Worm (Caenorhabditis elegans) whole organism, L1 larva: ENCODE measurements around the gene T25B9.11.

ENCODE experiments used
- C04F5.9 ChIP-seq: sonication (generic microtip); optimal IDR thresholded peaks from 2 replicates; lab custom pipeline; 2016; ENCODE audit warnings: missing genetic modification characterization, missing compliant biosample characterization
- C16A3.4 ChIP-seq: fragments of 150-350 bp; optimal IDR thresholded peaks from 2 replicates; lab custom pipeline; 2014; ENCODE audit warnings: missing biosample characterization, missing genetic modification characterization
- C34B4.2 ChIP-seq: sonication (generic microtip); optimal IDR thresholded peaks from 2 replicates; lab custom pipeline; 2017; ENCODE audit warnings: mild to moderate bottlenecking, missing genetic modification characterization, missing compliant biosample characterization
- aha-1 ChIP-seq: fragments of 150-350 bp; optimal IDR thresholded peaks from 2 replicates; lab custom pipeline; 2014; ENCODE audit warnings: missing biosample characterization, missing genetic modification characterization
- alr-1 ChIP-seq: fragments of 200-800 bp; sonication (Bioruptor generic); optimal IDR thresholded peaks from 2 replicates; lab custom pipeline; 2018; ENCODE audit warnings: borderline replicate concordance, mild to moderate bottlenecking, missing genetic modification characterization, missing compliant biosample characterization
- aly-2 ChIP-seq: fragments of 150-350 bp; optimal IDR thresholded peaks from 2 replicates; lab custom pipeline; 2014; ENCODE audit warnings: missing biosample characterization, missing genetic modification characterization
- ama-1 ChIP-seq: fragments of 150-350 bp; optimal IDR thresholded peaks from 2 replicates; lab custom pipeline; 2014
- ceh-90 ChIP-seq: sonication (generic microtip); optimal IDR thresholded peaks from 2 replicates; lab custom pipeline; 2016; ENCODE audit warnings: missing genetic modification characterization, missing compliant biosample characterization
- efl-1 ChIP-seq, 4 experiments: fragments of 150-350 bp; optimal IDR thresholded peaks in 3 of 4; peaks in 1 of 4; 1 replicate in 1 of 4; 2 replicates in 3 of 4; lab custom pipeline; 2014; ENCODE audit warnings: missing biosample characterization in 2 of 4, missing genetic modification characterization in 2 of 4, missing genetic modification reagents in 2 of 4
- egl-13 ChIP-seq: sonication (generic microtip); optimal IDR thresholded peaks from 2 replicates; lab custom pipeline; 2016; ENCODE audit warnings: missing genotype, missing genetic modification reagents, missing genetic modification characterization, missing compliant biosample characterization
- ets-5 ChIP-seq: fragments of 200-800 bp; sonication (Bioruptor generic); IDR thresholded peaks from 2 replicates; pipeline ENCODE4 v1.3.6; 2022; ENCODE audit warnings: missing genetic modification characterization, missing compliant biosample characterization
- fkh-10 ChIP-seq: sonication (generic microtip); optimal IDR thresholded peaks from 2 replicates; lab custom pipeline; 2017; ENCODE audit warnings: missing biosample characterization, missing genetic modification reagents, missing genetic modification characterization
- fos-1 ChIP-seq: fragments of 150-350 bp; optimal IDR thresholded peaks from 2 replicates; lab custom pipeline; 2014; ENCODE audit warnings: missing biosample characterization, missing genetic modification characterization
- grh-1 ChIP-seq: fragments of 200-800 bp; sonication (Bioruptor generic); IDR thresholded peaks from 2 replicates; pipeline ENCODE4 v1.3.6; 2022; ENCODE audit warnings: missing genetic modification reagents, missing genetic modification characterization, missing compliant biosample characterization
- hlh-17 ChIP-seq: fragments of 200-800 bp; sonication (Bioruptor generic); optimal IDR thresholded peaks from 2 replicates; lab custom pipeline; 2018; ENCODE audit warnings: missing genetic modification characterization, mild to moderate bottlenecking, missing compliant biosample characterization, moderate library complexity, borderline replicate concordance
- hlh-4 ChIP-seq: sonication (generic microtip); optimal IDR thresholded peaks from 2 replicates; lab custom pipeline; 2016; ENCODE audit warnings: mild to moderate bottlenecking, missing genetic modification characterization, missing compliant biosample characterization
- hpl-2 ChIP-seq: fragments of 150-350 bp; optimal IDR thresholded peaks from 2 replicates; lab custom pipeline; 2014; ENCODE audit warnings: missing biosample characterization, missing genetic modification reagents, missing genetic modification characterization
- lin-13 ChIP-seq: fragments of 150-350 bp; optimal IDR thresholded peaks from 2 replicates; lab custom pipeline; 2014; ENCODE audit warnings: missing biosample characterization, missing genetic modification reagents, missing genetic modification characterization
- lin-14 ChIP-seq: fragments of 200-800 bp; sonication (Bioruptor generic); optimal IDR thresholded peaks from 2 replicates; lab custom pipeline; 2018; ENCODE audit warnings: mild to moderate bottlenecking, missing genetic modification characterization, moderate library complexity, missing compliant biosample characterization
- lin-15B ChIP-seq: fragments of 150-350 bp; sonication (generic microtip); optimal IDR thresholded peaks from 3 replicates; lab custom pipeline; 2014; ENCODE audit warnings: missing biosample characterization, missing genetic modification characterization
- lin-35 ChIP-seq, 2 experiments: fragments of 150-350 bp; optimal IDR thresholded peaks; 2 replicates each; lab custom pipeline; 2014; ENCODE audit warnings: missing biosample characterization in 2 of 2, missing genetic modification characterization in 2 of 2, missing genetic modification reagents in 2 of 2
- lir-3 ChIP-seq: sonication (generic microtip); optimal IDR thresholded peaks from 2 replicates; lab custom pipeline; 2016; ENCODE audit warnings: mild to moderate bottlenecking, missing genetic modification characterization, moderate library complexity, missing compliant biosample characterization; ENCODE audit not compliant: poor library complexity
- mab-9 ChIP-seq: fragments of 200-800 bp; sonication (Bioruptor generic); IDR thresholded peaks from 2 replicates; pipeline ENCODE4 v1.3.6; 2022; ENCODE audit warnings: missing genetic modification reagents, missing genetic modification characterization, missing compliant biosample characterization
- nhr-11 ChIP-seq: fragments of 150-350 bp; optimal IDR thresholded peaks from 2 replicates; lab custom pipeline; 2014; ENCODE audit warnings: missing biosample characterization, missing genetic modification characterization
- nhr-12 ChIP-seq: sonication (generic microtip); optimal IDR thresholded peaks from 2 replicates; lab custom pipeline; 2017; ENCODE audit warnings: missing biosample characterization, missing genetic modification characterization
- nhr-19 ChIP-seq: fragments of 200-800 bp; sonication (Bioruptor generic); conservative IDR thresholded peaks from 2 replicates; pipeline ENCODE4 v1.3.6; 2022; ENCODE audit warnings: missing genetic modification characterization, missing compliant biosample characterization
- nhr-20 ChIP-seq: sonication (generic microtip); optimal IDR thresholded peaks from 2 replicates; lab custom pipeline; 2016; ENCODE audit warnings: mild to moderate bottlenecking, missing genetic modification characterization, missing compliant biosample characterization
- nhr-71 ChIP-seq: sonication (generic microtip); optimal IDR thresholded peaks from 2 replicates; lab custom pipeline; 2016; ENCODE audit warnings: mild to moderate bottlenecking, missing genetic modification characterization, moderate library complexity, missing compliant biosample characterization
- nhr-76 ChIP-seq: sonication (generic microtip); optimal IDR thresholded peaks from 2 replicates; lab custom pipeline; 2017; ENCODE audit warnings: missing biosample characterization, missing genetic modification characterization
- nhr-77 ChIP-seq: fragments of 150-350 bp; optimal IDR thresholded peaks from 2 replicates; lab custom pipeline; 2014; ENCODE audit warnings: missing biosample characterization, missing genetic modification characterization
- pag-3 ChIP-seq: sonication (generic microtip); optimal IDR thresholded peaks from 2 replicates; lab custom pipeline; 2017; ENCODE audit warnings: missing genetic modification characterization, mild to moderate bottlenecking, missing compliant biosample characterization, antibody characterized with exemption, borderline replicate concordance; ENCODE audit not compliant: insufficient read depth
- pax-3 ChIP-seq: fragments of 200-800 bp; sonication (Bioruptor generic); optimal IDR thresholded peaks from 2 replicates; lab custom pipeline; 2018; ENCODE audit warnings: mild to moderate bottlenecking, missing genetic modification characterization, moderate library complexity, missing compliant biosample characterization
- skn-1 ChIP-seq: fragments of 150-350 bp; optimal IDR thresholded peaks from 2 replicates; lab custom pipeline; 2014; ENCODE audit warnings: missing biosample characterization, missing genetic modification characterization
- swsn-7 ChIP-seq: sonication (generic microtip); optimal IDR thresholded peaks from 2 replicates; lab custom pipeline; 2016; ENCODE audit warnings: missing genetic modification characterization, missing compliant biosample characterization
- unc-130 ChIP-seq: fragments of 150-350 bp; optimal IDR thresholded peaks from 2 replicates; lab custom pipeline; 2017; ENCODE audit warnings: missing biosample characterization, missing genetic modification characterization, inconsistent platforms
- unc-62 ChIP-seq: fragments of 150-350 bp; optimal IDR thresholded peaks from 2 replicates; lab custom pipeline; 2014; ENCODE audit warnings: missing biosample characterization, missing genetic modification reagents, missing genetic modification characterization
- zag-1 ChIP-seq: fragments of 150-350 bp; optimal IDR thresholded peaks from 2 replicates; lab custom pipeline; 2014; ENCODE audit warnings: missing biosample characterization, missing genetic modification characterization

The T25B9.11 gene

DNA sequence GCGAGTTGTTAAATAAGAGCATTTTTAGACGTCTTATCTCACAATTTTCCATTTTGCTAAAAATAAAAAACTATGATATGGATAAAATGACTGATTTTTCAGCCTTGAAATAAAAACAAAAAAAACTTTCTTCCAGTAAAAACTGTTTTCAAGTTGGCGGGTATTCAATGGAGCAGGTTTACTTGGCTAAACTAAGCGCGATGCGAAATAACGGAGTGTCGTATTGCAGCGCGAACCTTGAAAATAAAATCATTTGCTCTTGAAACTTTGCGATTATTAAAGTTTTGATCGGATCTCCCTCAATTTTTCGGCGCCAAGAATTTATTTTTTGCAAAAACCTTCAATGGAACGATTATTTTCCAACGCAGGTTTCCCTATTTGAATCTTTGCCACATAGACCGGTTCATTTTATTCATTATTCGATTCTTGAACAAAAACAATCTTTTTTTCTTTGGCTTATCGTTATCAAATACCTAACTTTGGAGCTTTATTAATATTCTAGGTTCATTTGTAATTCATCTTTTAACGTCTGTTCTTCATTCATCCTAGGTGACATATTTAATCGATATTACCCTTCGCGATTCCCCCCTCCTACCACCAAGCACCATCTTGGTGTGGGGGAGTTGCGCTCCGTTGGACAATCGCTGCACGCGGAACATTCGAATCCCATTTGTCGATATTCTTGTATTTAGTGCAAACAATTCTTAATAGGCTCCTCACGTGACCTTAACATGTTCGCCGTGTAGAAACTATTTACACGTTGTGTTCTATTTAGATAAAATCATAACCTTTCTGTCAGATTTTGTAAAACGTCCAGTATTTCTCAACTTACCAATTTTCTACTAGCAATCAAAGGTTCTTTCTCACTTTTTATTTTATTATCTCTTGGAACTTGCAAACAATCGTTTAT lies 29.5 kb upstream of the T25B9.11 start, which contains the start of the genes orc-5 and cyb-1 (continued):
- TF ChIP-seq pax-3 (no peak), alr-1 (no peak), nhr-19 (GFP tag; lab: Robert Waterston, UW) (peak; percentile 82), hpl-2 (GFP tag; lab: Kevin White, UChicago) (no peak), nhr-77 (tag; lab: Kevin White, UChicago) (peak; percentile 51), lin-13 (GFP tag; lab: Kevin White, UChicago) (peak; percentile 82), lin-14 (GFP tag; lab: Kevin White, UChicago) (peak; percentile 74), lin-15B (tag; lab: Kevin White, UChicago) (peak; percentile 95), egl-13 (peak; percentile 20), hlh-4 (tag; lab: Kevin White, UChicago) (no peak), C04F5.9 (tag; lab: Kevin White, UChicago) (peak; percentile 33), nhr-11 (tag; lab: Kevin White, UChicago) (peak; percentile 44), nhr-12 (tag; lab: Kevin White, UChicago) (no peak), pag-3 (no peak), aly-2 (peak; percentile 54), ceh-90 (peak; percentile 19), nhr-71 (tag; lab: Kevin White, UChicago) (peak; percentile 90)
- TF ChIP-seq, all 84 proteins: peak for 49

DNA sequence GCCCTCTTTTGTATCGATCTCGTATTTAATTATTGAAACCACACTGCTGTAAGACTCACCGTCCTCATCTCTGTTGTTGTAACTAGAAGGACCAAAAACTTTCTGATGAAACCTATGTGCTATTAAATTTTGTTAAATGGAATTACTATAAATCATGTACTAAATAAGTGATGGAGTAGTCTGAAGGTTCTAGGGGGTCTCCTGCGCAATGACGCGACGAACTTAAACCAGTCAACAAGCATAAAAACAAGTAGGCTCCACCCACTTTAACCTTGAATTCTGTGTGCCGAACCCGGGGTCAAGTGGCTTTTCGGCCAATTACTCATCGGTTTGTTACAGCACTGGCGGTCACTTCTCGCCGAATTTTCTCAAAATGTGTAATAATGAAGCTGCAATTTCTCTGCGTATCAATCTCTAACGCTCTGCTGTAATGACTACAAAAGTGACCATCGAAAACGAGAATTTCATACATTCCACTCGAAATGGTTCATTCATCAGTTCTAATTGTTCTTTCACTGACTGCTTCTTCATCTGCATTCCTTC lies 27.2 kb upstream of the T25B9.11 start, which contains the start of gene grl-21:
Gene grl-21 (plus strand): TSS at position 464 of the 543 bp plus-strand sequence.
- no peak for TF ChIP-seq C16A3.4 (tag; lab: Kevin White, UChicago)
- TF ChIP-seq ceh-90, result no peak
- no peak for TF ChIP-seq nhr-12 (tag; lab: Kevin White, UChicago)

DNA sequence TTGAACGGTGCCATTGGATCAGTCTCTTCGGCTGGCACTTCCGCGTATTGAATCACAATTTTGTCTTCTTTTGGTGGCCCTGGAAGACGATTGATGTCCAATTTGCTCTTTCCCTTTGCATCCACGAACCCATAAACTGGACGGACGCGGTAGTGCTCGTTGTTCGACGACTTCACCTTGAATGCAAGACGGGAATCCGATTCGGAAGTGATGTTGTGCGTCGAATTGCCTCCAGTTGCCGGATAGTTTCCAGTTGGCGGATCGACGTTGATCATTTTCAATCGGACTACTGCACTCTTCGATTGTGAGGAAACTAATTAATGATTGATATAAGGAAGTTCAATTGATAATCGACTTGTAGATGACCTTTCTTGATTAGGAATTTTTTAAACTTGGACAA lies 26.0 kb upstream of the T25B9.11 start, which contains the start of gene ssp-34:
Gene ssp-34 (minus strand): TSS at position 275 of the 400 bp plus-strand sequence.
- TF ChIP-seq skn-1 (no peak), aha-1 (tag; lab: Kevin White, UChicago) (no peak), unc-130 (tag; lab: Kevin White, UChicago) (no peak), swsn-7 (tag; lab: Kevin White, UChicago) (no peak), lir-3 (tag; lab: Kevin White, UChicago) (no peak), fos-1 (tag; lab: Kevin White, UChicago) (no peak), nhr-20 (tag; lab: Kevin White, UChicago) (no peak), ceh-90 (no peak), fkh-10 (no peak), C34B4.2 (no peak), lin-35 (GFP tag; optimal IDR thresholded peaks at IDR 0.05; lab: Kevin White, UChicago) (no peak), hlh-17 (GFP tag; lab: Kevin White, UChicago) (no peak), unc-62 (GFP tag; lab: Kevin White, UChicago) (no peak), nhr-12 (tag; lab: Kevin White, UChicago) (no peak)
- TF ChIP-seq, all 84 proteins: peak for 0

DNA sequence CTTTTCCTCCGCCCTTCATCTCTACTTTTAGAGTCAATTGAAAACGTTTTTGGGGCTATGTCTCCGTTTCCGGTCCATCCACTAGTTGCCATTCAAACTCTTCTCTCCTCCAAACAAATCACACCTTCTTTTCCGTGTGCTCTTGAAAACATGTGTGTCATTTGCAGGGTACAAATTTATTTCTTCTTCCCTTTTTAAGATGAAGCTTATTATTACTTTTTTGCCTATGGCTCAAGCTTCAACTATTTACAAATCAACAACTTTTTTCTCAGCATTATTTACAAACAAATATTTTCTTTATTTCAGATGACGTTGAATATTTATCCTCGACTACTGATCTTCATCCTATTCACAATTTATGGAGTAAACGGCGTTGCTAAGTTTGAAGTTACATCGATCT lies 19.8 kb upstream of the T25B9.11 start, which contains the start of gene T25B9.3:
Gene T25B9.3 (plus strand): TSS at position 301 of the 400 bp plus-strand sequence.
- no peak for TF ChIP-seq nhr-76 (tag; lab: Kevin White, UChicago)
- no peak for TF ChIP-seq zag-1 (tag; lab: Kevin White, UChicago)
- TF ChIP-seq hpl-2 (GFP tag; lab: Kevin White, UChicago), result no peak
- TF ChIP-seq ama-1, result no peak
- TF ChIP-seq efl-1 (optimal IDR thresholded peaks at IDR 0.05; lab: Kevin White, UChicago), result no peak
- peak in 1 of 2 experiments; percentile 44 for TF ChIP-seq efl-1 (GFP tag; optimal IDR thresholded peaks at IDR 0.05 in 1 of 2; lab: Kevin White, UChicago)
- TF ChIP-seq ets-5 (GFP tag; lab: Robert Waterston, UW), result no peak
- no peak for TF ChIP-seq grh-1 (GFP tag; lab: Robert Waterston, UW)
- no peak for TF ChIP-seq mab-9 (GFP tag; lab: Robert Waterston, UW)
